Worm (Caenorhabditis elegans) whole organism, mixed stage, embryonic: ENCODE data around the gene odd-2.
A peak's percentile ranks its signal among the peaks of the same experiment; 100 is the strongest.

Experiments
- blmp-1 ChIP-seq: fragments of 150-350 bp; optimal IDR thresholded peaks from 2 replicates; lab custom pipeline; 2014; ENCODE audit warnings: missing biosample characterization, missing genetic modification characterization
- ces-1 ChIP-seq: fragments of 150-350 bp; optimal IDR thresholded peaks from 2 replicates; lab custom pipeline; 2014; ENCODE audit warnings: missing biosample characterization, missing genetic modification reagents, missing genetic modification characterization
- elt-3 ChIP-seq: fragments of 150-350 bp; optimal IDR thresholded peaks from 2 replicates; lab custom pipeline; 2014; ENCODE audit warnings: missing biosample characterization, missing genetic modification characterization
- ham-2 ChIP-seq: fragments of 200-800 bp; sonication (Bioruptor generic); optimal IDR thresholded peaks from 2 replicates; lab custom pipeline; 2018; ENCODE audit warnings: mild to moderate bottlenecking, missing genetic modification characterization, missing compliant biosample characterization
- mep-1 ChIP-seq: fragments of 150-350 bp; optimal IDR thresholded peaks from 2 replicates; lab custom pipeline; 2017; ENCODE audit warnings: missing biosample characterization, missing genetic modification reagents, missing genetic modification characterization, inconsistent platforms
- nhr-2 ChIP-seq: fragments of 150-350 bp; optimal IDR thresholded peaks from 2 replicates; lab custom pipeline; 2014; ENCODE audit warnings: missing biosample characterization, missing genetic modification characterization
- nhr-237 ChIP-seq: fragments of 150-350 bp; optimal IDR thresholded peaks from 2 replicates; lab custom pipeline; 2014; ENCODE audit warnings: missing biosample characterization, missing genetic modification characterization
- nhr-76 ChIP-seq: sonication (generic microtip); optimal IDR thresholded peaks from 2 replicates; lab custom pipeline; 2017; ENCODE audit warnings: missing biosample characterization, missing genetic modification characterization
- sem-2 ChIP-seq: fragments of 200-800 bp; sonication (Bioruptor generic); optimal IDR thresholded peaks from 2 replicates; lab custom pipeline; 2018; ENCODE audit warnings: mild to moderate bottlenecking, missing genetic modification characterization, missing compliant biosample characterization
- snpc-4 ChIP-seq: fragments of 150-350 bp; optimal IDR thresholded peaks from 2 replicates; lab custom pipeline; 2014; ENCODE audit warnings: missing biosample characterization, missing genetic modification characterization
- sptf-1 ChIP-seq: sonication (generic microtip); optimal IDR thresholded peaks from 2 replicates; lab custom pipeline; 2017; ENCODE audit warnings: mild to moderate bottlenecking, missing genetic modification characterization, moderate library complexity, missing compliant biosample characterization
- unc-120 ChIP-seq: sonication (generic microtip); optimal IDR thresholded peaks from 2 replicates; lab custom pipeline; 2017; ENCODE audit warnings: missing genetic modification characterization, missing compliant biosample characterization; ENCODE audit not compliant: poor library complexity, severe bottlenecking
- unc-39 ChIP-seq: fragments of 150-350 bp; optimal IDR thresholded peaks from 2 replicates; lab custom pipeline; 2014; ENCODE audit warnings: missing biosample characterization, missing genetic modification characterization
- unc-62 ChIP-seq: fragments of 150-350 bp; optimal IDR thresholded peaks from 2 replicates; lab custom pipeline; 2014; ENCODE audit warnings: missing biosample characterization, missing genetic modification reagents, missing genetic modification characterization

DNA sequence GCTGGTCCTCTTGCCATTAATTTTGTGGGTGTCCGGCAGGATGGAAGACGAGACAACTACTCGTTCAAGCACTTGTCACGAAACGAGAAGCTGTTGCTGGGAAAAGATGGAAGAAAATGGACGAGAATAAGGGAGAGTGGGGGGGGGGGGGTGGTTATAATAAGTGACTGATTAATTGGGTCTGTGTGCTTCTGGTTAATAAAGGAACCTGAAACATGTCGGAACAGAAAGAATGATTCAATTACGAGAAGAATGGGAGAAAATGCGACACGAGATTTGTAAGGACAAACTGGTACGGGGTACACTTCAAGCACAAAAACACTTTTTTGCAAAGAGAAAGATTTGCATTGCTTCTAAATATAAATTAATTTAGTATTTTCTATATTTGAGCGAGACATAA lies 4.9 kb downstream of the odd-2 start:
- TF ChIP-seq nhr-2: no peak
- TF ChIP-seq sem-2 (GFP tag; lab: Kevin White, UChicago): no peak
- no peak for TF ChIP-seq nhr-76
- TF ChIP-seq mep-1 (tag; lab: Kevin White, UChicago): no peak
- TF ChIP-seq unc-62 (GFP tag; lab: Kevin White, UChicago): no peak
- TF ChIP-seq blmp-1 (tag; lab: Kevin White, UChicago): no peak
- no peak for TF ChIP-seq elt-3 (tag; lab: Kevin White, UChicago)
- peak; percentile 85 for TF ChIP-seq ces-1 (GFP tag; lab: Kevin White, UChicago)
- no peak for TF ChIP-seq snpc-4
- no peak for TF ChIP-seq unc-120 (tag; lab: Kevin White, UChicago)
- no peak for TF ChIP-seq unc-39 (tag; lab: Kevin White, UChicago)
- no peak for TF ChIP-seq sptf-1 (tag; lab: Kevin White, UChicago)
- no peak for TF ChIP-seq ham-2 (GFP tag; lab: Kevin White, UChicago)
- no peak for TF ChIP-seq nhr-237 (tag; lab: Kevin White, UChicago)
